Fruit fly (Drosophila melanogaster): ENCODE results near the gene CG13131.

The CG13131 gene

DNA sequence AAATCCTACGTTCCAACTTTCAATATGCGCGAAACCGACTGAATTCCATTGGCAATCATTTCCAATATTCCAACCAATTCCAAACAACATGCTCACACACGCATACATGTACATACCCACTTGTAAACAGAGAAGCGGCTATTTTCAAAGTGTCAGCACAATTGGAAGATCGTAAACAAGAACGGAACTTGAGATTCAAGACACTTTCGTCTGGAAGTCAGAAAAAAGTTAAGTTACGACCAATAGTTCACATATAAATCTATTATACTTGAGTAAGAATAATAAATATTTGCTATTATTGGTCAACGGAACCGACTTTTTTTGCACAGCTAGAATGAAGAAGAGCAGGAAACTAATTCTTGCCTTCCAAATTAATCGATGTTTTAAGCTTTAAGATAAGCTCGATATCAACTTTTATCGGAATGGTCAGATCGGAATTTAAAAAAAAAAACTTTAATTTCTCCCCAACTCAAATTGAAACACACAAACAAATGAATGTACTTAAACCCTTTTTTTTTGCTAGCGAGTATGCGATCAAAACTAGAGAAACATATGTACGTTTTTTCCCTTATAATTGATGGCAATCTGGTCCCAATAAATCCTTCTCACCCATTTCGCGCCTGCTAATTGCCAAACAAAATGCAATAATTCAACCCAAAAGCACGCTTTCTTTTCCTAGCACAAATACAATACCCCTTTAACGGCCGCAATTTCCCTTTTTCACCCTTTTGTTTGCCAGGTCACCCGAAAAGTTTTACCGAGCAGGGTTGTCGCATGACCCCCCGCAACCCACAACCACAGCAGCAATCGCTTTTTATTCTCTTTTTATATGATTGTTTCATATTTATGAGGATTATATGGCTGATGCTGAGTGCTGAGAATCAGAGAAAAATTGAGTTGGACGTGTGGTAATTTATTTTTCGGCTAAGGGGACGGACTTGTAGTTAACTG is 14.6 kb downstream of the CG13131 start, which contains the start of the genes CG31875 and SoYb:
CG31875 (minus strand) TSS at position 329 of the 951 bp plus-strand sequence.
SoYb (minus strand) TSS at position 329 of the 951 bp plus-strand sequence.
- TF ChIP-seq noc (tag; optimal IDR thresholded peaks at IDR 0.05), result no peak

DNA sequence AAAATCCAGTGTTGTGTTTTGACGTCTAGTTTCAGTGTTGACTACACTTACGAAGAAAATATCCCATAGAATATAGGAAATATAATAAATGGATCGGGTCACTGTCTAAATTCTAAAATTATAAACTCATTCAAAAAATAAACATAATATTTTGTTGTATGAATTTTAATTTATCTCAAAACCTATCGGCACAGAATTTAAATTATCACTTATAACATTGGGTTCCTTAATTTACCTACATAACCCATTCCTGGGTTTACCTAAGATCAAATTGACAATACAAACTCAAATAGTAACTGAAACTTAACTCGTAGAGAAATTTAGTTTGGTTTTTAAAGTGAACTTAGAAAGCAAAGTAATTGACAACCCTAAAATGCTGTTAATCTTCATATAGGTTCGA is 20.7 kb downstream of the CG13131 start:
- no peak for TF ChIP-seq noc (tag; optimal IDR thresholded peaks at IDR 0.05)

DNA sequence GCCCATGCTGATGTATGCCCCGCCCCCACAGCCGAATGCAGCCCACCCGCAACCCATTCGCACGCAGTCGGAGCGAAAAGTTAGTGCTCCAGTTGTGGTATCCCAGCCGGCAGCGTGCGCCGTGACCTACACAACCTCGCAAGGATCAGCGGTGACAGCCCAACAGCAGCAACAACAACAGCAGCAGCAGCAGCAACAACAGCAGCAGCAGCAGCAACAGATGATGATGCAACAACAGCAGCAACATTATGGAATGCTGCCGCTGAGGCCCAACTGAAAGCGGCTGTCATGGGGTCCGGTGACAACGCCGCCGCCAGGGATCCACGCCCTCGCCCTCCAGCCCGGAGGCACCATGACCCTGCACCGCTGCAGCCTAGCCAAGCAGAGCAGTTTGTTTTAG is 22.9 kb downstream of the CG13131 start:
- TF ChIP-seq noc (tag; optimal IDR thresholded peaks at IDR 0.05), result no peak

DNA sequence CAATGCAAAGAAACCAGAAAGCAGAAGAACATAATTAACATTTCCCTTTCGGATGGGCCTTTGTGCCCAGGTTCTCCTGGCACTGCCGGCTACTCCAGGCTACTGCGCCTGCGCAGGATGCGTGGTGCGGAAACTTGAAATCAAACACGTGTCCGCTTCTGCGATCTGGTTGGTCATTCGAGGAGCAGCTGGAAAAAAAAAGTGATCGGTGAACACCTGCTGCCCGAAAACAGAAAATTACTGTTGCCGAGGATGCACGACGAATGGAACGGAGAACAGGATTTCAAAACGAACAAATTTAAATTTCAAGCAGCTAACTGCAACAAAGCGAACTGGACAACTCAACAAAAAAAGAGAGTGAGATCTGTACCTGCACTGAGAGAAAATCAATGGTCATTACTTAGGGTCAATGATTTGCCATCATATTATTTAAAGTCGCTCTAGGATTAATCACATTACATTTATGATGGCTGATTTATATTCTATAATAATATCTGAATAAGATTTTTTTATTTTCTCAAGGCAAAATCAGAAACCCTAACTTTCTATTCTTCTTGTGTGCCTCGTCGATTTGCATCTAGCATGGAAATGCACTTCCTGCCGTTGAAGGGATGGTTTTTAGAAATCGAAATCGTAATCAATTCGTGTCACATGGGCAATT is 27.3 kb downstream of the CG13131 start:
- no peak for TF ChIP-seq noc (tag; optimal IDR thresholded peaks at IDR 0.05)

DNA sequence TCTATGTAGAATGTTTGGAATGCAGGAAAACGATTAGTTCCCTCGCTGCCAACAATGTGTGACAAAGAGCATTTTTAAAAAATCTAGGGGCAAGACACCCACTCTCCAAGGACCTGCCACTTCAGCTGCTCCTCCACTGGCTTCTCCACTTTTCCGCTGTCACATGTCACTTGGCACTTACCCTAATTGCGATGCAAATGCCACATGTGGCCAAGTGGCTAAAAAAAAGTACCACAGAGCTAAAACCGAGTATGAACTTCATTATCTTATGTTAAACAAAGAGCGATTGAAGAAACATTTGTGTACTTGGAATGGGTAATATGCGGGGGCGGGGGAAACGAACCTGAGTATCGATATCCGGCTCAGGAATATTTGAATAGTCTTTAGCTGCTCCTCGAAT is 28.0 kb downstream of the CG13131 start:
- TF ChIP-seq noc (tag; optimal IDR thresholded peaks at IDR 0.05), result no peak

DNA sequence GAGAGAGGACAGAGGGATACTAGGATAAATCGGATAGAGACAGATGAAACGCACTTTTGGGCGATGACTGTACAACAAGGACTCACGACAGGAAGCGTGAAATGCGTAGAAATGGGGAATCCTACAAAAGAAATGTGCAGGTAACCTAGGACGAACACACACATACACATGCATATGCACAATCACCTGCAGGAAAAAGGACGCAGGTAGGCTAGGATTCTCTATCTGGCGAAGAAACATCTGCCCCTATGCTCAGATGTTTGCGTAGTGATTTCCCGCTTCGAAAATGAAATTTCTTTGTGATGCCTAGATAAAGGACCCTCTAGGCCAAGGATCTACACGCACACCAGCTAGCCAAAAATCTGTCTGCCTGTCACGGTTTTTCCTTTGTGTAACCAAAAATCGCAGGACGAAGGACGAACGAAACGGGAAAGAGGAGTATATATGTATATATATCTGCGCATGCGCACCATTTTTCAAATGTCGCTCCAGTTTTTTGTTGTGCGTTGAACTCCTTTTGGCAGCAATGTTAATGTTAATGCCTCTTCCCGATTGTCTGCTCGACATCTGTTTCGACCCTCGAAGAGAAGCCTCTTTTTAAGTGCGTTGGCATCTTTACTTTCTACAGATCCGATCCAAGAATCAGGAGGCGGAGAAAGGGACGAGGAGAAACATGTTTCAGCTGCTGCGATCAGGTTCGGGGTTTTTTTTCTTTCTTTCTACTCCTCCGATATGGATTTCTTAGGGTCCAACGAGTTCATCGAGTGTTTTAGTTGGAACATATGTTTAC is 28.9 kb downstream of the CG13131 start:
- no peak for TF ChIP-seq noc (tag; optimal IDR thresholded peaks at IDR 0.05)

DNA sequence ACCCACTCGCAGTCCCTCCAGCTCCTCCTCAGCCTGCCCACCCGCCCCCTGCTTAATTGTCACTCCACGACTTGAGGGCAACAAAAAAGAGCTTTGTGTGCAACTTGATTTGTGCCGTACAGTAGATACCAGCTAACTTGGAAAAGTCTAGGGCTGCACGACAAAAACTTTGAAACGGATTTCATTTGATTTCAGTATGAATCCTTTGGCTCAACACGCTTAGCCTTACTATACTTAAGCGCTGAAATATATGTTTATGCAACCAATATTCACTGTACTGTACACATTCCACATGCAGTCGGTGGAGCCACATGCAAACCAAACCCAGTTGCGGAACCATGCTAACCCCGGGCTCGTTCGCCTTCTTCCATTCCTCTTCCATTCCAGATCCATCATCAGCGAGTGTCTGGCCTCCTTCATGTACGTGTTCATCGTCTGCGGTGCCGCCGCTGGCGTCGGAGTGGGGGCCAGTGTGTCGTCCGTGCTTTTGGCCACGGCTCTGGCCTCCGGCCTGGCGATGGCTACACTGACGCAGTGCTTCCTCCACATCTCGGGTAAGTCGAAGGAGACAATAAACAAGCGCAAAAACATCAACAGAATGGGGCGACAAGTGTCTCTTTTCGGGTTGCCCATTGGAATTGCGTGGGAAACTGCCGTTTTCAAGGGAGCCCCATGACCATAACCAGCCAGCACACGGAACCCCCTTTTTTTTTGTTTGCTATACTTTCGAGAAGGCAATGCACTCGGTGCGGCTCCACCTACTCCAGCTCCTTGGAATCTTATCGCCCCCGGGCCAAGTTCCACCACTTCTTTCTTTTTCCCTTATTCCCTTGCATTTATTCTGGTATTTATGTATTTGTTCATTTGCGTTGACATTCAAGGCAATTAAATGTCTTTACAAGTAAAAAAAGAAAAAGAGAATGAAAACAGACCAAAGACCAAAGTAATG is 30.6 kb downstream of the CG13131 start:
- TF ChIP-seq noc (tag; optimal IDR thresholded peaks at IDR 0.05), result no peak

DNA sequence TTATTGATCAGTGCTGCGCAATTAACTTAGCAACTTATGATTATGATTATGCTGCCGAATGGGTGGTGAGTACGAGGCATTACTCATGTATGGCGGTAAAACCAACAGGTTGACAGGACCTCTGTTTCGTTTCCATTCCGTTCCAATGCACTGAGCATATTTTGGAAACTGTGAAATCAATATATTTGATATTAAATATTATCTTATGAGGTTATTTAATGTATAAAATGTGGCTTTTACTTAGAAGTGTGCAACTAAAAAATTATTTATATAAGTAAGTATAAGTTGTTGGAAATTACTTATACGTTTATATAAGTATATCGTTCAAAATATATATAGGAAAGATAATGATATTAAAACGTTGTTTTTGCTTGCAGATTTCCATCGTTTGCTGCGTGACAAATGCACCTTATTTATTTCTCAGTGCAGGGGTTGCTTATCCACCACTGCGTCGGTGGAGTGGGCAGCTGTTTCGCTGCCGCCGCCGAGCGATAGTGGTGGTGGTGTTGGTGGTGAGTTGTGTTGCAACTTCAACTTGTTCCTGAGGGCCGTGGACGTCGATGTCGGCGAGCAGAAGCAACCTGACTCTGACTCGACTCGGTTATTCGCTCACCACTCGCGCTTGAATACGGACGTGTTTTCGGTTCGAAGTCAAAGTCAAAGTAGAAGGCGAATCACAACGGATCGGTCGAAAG is 33.0 kb downstream of the CG13131 start, which contains the start of gene bib:
bib (plus strand) TSS at position 568 of the 695 bp plus-strand sequence.
- TF ChIP-seq noc (tag; optimal IDR thresholded peaks at IDR 0.05), result peak; percentile 13

DNA sequence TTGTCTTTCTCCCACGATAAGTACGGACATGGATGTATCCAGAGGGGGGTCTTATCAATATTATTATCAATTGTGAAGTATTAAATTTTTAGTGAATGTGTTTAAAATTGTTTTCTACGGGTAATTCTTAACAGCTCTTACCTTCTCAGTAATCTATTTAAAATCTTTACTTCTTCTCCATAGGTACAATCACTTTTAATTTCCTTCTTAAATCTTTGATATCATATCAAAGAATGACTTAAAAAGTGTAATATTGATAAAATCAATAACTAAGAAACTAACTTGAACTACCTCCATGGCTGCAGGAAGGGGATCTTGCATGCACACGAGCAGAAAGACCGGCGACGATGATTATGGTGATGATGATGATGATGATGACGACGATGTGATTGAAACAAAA is 34.7 kb downstream of the CG13131 start:
- TF ChIP-seq noc (tag; optimal IDR thresholded peaks at IDR 0.05), result no peak

DNA sequence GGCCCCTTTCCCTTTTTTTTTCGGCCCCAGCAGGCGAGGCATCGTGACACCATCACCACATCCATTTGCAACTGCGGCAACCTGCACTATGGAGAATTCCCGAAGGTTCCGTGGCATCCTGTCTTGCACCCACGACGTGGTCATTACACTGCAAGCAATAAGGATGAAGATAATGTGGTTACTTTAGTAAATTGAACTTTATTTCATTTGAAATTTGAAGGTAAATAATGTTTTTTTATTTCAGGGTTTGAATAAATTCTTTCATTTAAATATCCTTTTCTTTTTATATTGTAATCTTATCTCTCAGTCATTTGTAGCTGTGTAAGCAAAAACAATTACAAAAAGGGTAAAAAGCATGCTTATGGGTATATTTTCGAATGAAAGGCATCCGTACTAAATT is 35.5 kb downstream of the CG13131 start:
- TF ChIP-seq noc (tag; optimal IDR thresholded peaks at IDR 0.05), result no peak

DNA sequence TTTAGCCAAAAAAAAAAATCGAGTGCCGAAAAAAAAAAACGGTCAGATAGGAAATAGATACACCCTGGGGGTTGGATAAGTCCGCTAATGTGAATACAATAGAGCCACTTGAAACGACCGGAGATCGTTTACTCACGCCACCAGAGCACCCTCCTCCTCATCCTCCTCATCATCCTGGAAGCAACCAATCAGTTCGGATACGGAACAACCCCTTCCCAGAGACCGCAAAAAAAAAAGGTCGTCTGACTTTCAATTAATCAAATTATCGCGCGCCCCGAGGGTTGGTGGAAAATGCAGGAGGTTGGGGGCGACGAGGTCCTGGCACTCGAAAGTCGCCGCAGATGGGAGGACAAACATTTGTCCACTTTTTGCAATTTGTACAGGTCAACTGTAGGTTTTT is 44.6 kb downstream of the CG13131 start:
- TF ChIP-seq noc (tag; optimal IDR thresholded peaks at IDR 0.05), result no peak

DNA sequence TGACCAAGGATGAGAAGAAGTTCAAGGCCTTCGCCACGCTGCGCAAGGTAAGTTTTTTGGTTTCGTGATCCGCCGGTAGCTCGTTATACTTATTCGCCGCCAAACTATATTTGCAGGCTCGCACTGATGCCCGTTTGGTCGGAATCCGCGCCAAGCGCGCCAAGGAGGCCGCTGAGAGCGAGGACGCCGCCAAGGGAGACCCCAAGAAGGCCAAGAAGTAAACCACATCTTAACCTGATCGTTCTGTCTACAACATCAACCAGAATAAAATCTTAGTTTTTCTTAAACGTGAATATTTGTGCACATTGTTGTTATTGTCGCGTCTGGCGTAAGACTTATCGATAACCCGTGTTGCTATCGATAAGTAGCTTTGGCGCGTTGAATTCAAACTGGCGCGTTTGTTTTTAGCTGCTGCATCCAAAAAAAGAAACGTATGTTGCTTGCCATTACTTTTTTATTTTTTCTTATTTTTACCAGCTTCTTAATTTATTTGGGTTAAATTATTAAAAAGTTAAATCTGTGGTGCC is 49.0 kb downstream of the CG13131 start:
- TF ChIP-seq noc (tag; optimal IDR thresholded peaks at IDR 0.05), result no peak

DNA sequence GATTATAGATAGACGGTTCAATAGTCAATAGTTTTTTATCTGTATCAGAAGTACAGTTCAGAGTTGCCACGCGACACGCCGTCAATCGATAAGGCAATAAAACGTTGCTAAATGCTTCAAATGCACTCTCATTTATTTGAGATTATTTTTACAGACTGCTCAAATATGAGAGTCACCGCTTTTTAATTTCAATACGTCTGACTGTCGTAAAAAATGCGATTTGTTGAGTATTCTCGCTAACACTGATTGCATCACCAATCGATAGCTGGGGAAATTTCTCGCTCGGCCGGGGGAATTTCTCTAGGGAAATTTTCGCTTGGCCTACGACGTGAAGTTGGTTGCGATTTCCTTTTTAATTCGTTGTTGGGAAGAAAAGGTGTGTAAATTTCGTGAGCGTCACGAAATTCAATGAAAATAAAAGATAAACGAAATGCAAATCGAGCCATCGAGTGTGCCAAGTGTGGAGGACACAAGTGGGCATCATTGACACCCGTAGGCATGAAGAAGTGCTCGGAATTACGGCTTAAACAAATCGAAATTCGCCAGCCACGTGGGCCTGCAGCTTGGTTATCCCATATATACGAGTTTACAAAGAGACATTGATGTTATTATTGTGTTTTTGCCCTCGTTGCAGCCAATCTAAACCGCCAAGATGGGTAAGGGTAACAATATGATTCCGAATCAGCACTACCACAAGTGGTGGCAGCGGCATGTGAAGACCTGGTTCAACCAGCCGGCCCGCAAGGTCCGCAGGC is 50.1 kb downstream of the CG13131 start, which contains the start of the genes Dref and RpL13:
Dref (minus strand) TSS at position 247 of the 755 bp plus-strand sequence.
RpL13 (plus strand) TSS at position 331 of the 755 bp plus-strand sequence.
- peak; percentile 87 for TF ChIP-seq noc (tag; optimal IDR thresholded peaks at IDR 0.05)
